Worm (Caenorhabditis elegans): ENCODE data around the gene dlc-3.

DNA sequence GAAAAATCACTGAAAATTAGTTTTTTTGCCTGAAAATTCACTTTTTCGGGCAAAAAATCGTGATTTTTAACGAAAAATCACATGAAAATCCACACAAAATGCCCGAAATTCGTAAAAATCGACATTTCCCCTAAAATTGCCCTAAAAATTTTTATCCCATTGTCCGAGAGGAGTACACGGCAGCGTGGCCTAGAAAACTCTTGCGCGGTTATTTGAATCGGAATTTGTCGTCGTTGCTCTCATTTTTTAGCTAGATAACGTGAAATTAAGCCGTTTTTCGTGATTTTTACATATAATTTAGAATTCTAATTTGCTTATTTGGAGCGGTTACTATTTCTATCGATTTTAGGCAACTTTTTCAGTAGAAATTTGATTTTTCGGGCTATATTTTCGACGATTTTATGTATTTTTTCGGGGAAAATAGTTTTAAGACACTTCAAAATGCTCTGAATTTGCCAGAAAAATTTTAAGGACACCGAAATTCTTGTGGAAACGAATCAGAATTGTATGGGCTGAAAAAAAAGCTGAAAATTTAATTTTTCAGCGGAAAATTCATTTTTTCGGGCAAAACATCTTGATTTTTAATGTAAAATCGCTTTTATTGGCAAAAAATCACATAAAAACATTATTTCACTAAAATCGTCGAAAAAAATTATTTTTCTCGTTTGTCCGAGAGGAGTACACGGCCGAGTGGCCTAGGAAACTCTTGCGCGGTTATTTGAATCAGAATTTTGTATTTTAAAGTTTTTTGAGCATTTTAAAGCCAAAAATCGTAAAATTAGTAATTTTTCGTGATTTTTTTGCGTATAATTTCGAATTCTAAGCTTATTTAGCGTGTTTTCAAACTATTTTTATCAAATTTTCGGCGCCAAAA, 16.7 kb upstream of the dlc-3 start:
- TF ChIP-seq ceh-82 (tag; optimal IDR thresholded peaks at IDR 0.05) (no peak), aly-2 (tag; optimal IDR thresholded peaks at IDR 0.05) (no peak), ama-1 (optimal IDR thresholded peaks at IDR 0.05) (no peak), unc-62 (GFP tag; optimal IDR thresholded peaks at IDR 0.05) (no peak), snpc-4 (tag; optimal IDR thresholded peaks at IDR 0.05) (peak; percentile 45), peb-1 (tag; optimal IDR thresholded peaks at IDR 0.05) (no peak), lin-39 (tag; optimal IDR thresholded peaks at IDR 0.05) (no peak), nhr-25 (tag; optimal IDR thresholded peaks at IDR 0.05) (peak; percentile 59), nhr-77 (tag; optimal IDR thresholded peaks at IDR 0.05) (no peak), lin-13 (GFP tag; optimal IDR thresholded peaks at IDR 0.05) (peak; percentile 70), elt-1 (tag; optimal IDR thresholded peaks at IDR 0.05) (no peak), dmd-4 (tag; optimal IDR thresholded peaks at IDR 0.05) (no peak)

Data from whole organism, L2 larva.